Fruit fly (Drosophila melanogaster) whole organism, embryonic: Measurements from ENCODE around the gene CG42812.

Experiments
- Atf6 ChIP-seq: fragments of 200-800 bp; sonication (Bioruptor generic); IDR thresholded peaks from 2 replicates; pipeline ENCODE4 v1.3.6; 2022; ENCODE audit warnings: missing biosample characterization, missing genetic modification characterization
- BEAF-32 ChIP-seq: fragments of 200-800 bp; sonication (Bioruptor generic); optimal IDR thresholded peaks from 3 replicates; lab custom pipeline; 2017; ENCODE audit warnings: missing biosample characterization, missing genetic modification characterization, mild to moderate bottlenecking, moderate library complexity, missing genetic modification reagents
- CG12104 ChIP-seq: fragments of 200-800 bp; sonication (Bioruptor generic); optimal IDR thresholded peaks from 3 replicates; lab custom pipeline; 2016; ENCODE audit warnings: missing biosample characterization, missing genetic modification characterization
- CG13894 ChIP-seq: fragments of 200-800 bp; sonication (Bioruptor generic); optimal IDR thresholded peaks from 3 replicates; lab custom pipeline; 2018; ENCODE audit warnings: missing biosample characterization, mild to moderate bottlenecking, missing genetic modification characterization, moderate library complexity
- CG16813 ChIP-seq: fragments of 200-800 bp; sonication (Bioruptor generic); IDR thresholded peaks from 3 replicates; pipeline ENCODE4 v1.3.6; 2022; ENCODE audit warnings: missing biosample characterization, missing genetic modification characterization; ENCODE audit not compliant: partially characterized antibody
- CG16815 ChIP-seq: fragments of 200-800 bp; sonication (Bioruptor generic); optimal IDR thresholded peaks from 3 replicates; lab custom pipeline; 2017; ENCODE audit warnings: missing biosample characterization, mild to moderate bottlenecking, missing genetic modification characterization
- CG18476 ChIP-seq: fragments of 200-800 bp; sonication (Bioruptor generic); optimal IDR thresholded peaks from 2 replicates; lab custom pipeline; 2016; ENCODE audit warnings: missing biosample characterization, mild to moderate bottlenecking, missing genetic modification characterization
- CG2129 ChIP-seq: fragments of 200-800 bp; sonication (Bioruptor generic); IDR thresholded peaks from 2 replicates; pipeline ENCODE4 v1.3.6; 2022; ENCODE audit warnings: missing biosample characterization, missing genetic modification characterization; ENCODE audit not compliant: partially characterized antibody
- CG30020 ChIP-seq: fragments of 200-800 bp; optimal IDR thresholded peaks from 2 replicates; lab custom pipeline; 2019; ENCODE audit warnings: missing biosample characterization, mild to moderate bottlenecking, missing genetic modification characterization, moderate library complexity
- CG3281 ChIP-seq: fragments of 200-800 bp; sonication (Bioruptor generic); optimal IDR thresholded peaks from 3 replicates; lab custom pipeline; 2017; ENCODE audit warnings: missing biosample characterization, mild to moderate bottlenecking, missing genetic modification characterization
- CG3847 ChIP-seq: fragments of 200-800 bp; sonication (Bioruptor generic); IDR thresholded peaks from 2 replicates; pipeline ENCODE4 v1.3.6; 2022; ENCODE audit warnings: missing biosample characterization, missing genetic modification characterization
- CG4617 ChIP-seq: fragments of 200-800 bp; sonication (Bioruptor generic); optimal IDR thresholded peaks from 3 replicates; lab custom pipeline; 2016; ENCODE audit warnings: missing biosample characterization, missing genetic modification characterization, borderline replicate concordance
- CG6683 ChIP-seq: fragments of 200-800 bp; sonication (Bioruptor generic); optimal IDR thresholded peaks from 2 replicates; lab custom pipeline; 2017; ENCODE audit warnings: missing biosample characterization, mild to moderate bottlenecking, missing genetic modification characterization, missing genetic modification reagents
- CG6689 ChIP-seq: fragments of 200-800 bp; sonication (Bioruptor generic); IDR thresholded peaks from 2 replicates; pipeline ENCODE4 v1.3.6; 2022; ENCODE audit warnings: missing biosample characterization, missing genetic modification characterization
- CG9437 ChIP-seq: fragments of 200-800 bp; sonication (Bioruptor generic); optimal IDR thresholded peaks from 2 replicates; lab custom pipeline; 2018; ENCODE audit warnings: missing biosample characterization, mild to moderate bottlenecking, missing genetic modification characterization
- CkIIα-i1 ChIP-seq: fragments of 200-800 bp; sonication (Bioruptor generic); IDR thresholded peaks from 2 replicates; pipeline ENCODE4 v1.3.6; 2022; ENCODE audit warnings: missing biosample characterization, missing genetic modification characterization
- CoRest ChIP-seq: fragments of 200-800 bp; sonication (Bioruptor generic); optimal IDR thresholded peaks from 3 replicates; lab custom pipeline; 2018; ENCODE audit warnings: missing biosample characterization, mild to moderate bottlenecking, missing genetic modification characterization, moderate library complexity
- Dek ChIP-seq: fragments of 200-800 bp; sonication (Bioruptor generic); optimal IDR thresholded peaks from 3 replicates; lab custom pipeline; 2019; ENCODE audit warnings: missing biosample characterization, mild to moderate bottlenecking, missing genetic modification characterization, moderate library complexity
- Dll ChIP-seq: fragments of 200-800 bp; sonication (Bioruptor generic); IDR thresholded peaks from 4 replicates; pipeline ENCODE4 v1.3.6; 2022; ENCODE audit warnings: missing biosample characterization, missing genetic modification characterization; ENCODE audit not compliant: partially characterized antibody
- E2f1 ChIP-seq: fragments of 200-800 bp; sonication (Bioruptor generic); IDR thresholded peaks from 2 replicates; pipeline ENCODE4 v1.3.6; 2022; ENCODE audit warnings: missing biosample characterization, missing genetic modification characterization
- HmgZ ChIP-seq: fragments of 200-800 bp; sonication (Bioruptor generic); optimal IDR thresholded peaks from 2 replicates; lab custom pipeline; 2018; ENCODE audit warnings: missing biosample characterization, mild to moderate bottlenecking, missing genetic modification characterization
- Hsf ChIP-seq: fragments of 200-800 bp; sonication (Bioruptor generic); optimal IDR thresholded peaks from 3 replicates; lab custom pipeline; 2016; ENCODE audit warnings: missing biosample characterization, missing genetic modification characterization
- MESR4 ChIP-seq: fragments of 200-800 bp; sonication (Bioruptor generic); optimal IDR thresholded peaks from 2 replicates; lab custom pipeline; 2018; ENCODE audit warnings: missing biosample characterization, mild to moderate bottlenecking, missing genetic modification characterization, moderate library complexity
- Nf-YA ChIP-seq: fragments of 200-800 bp; sonication (Bioruptor generic); IDR thresholded peaks from 2 replicates; pipeline ENCODE4 v1.3.6; 2022; ENCODE audit warnings: missing biosample characterization, missing genetic modification characterization
- Stat92E ChIP-seq, 3 experiments: fragments of >200 bp in 2 of 3; fragments of 200-800 bp in 1 of 3; sonication (Bioruptor generic) in 1 of 3; optimal IDR thresholded peaks; 2 replicates each; lab custom pipeline; 2017 to 2019; ENCODE audit warnings: missing biosample characterization in 3 of 3, missing genetic modification characterization in 3 of 3, mild to moderate bottlenecking in 1 of 3, moderate library complexity in 1 of 3
- YL-1 ChIP-seq: fragments of 200-800 bp; sonication (Bioruptor generic); optimal IDR thresholded peaks from 3 replicates; lab custom pipeline; 2017; ENCODE audit warnings: missing biosample characterization, mild to moderate bottlenecking, missing genetic modification characterization
- ase ChIP-seq: fragments of 200-800 bp; sonication (Bioruptor generic); IDR thresholded peaks from 3 replicates; pipeline ENCODE4 v1.3.6; 2022; ENCODE audit warnings: missing biosample characterization, missing genetic modification characterization
- az2 ChIP-seq: fragments of 200-800 bp; sonication (Bioruptor generic); optimal IDR thresholded peaks from 3 replicates; lab custom pipeline; 2016; ENCODE audit warnings: missing biosample characterization, missing genetic modification characterization
- bab2 ChIP-seq: fragments of 200-800 bp; sonication (Bioruptor generic); optimal IDR thresholded peaks from 2 replicates; lab custom pipeline; 2016; ENCODE audit warnings: missing biosample characterization, missing genetic modification characterization
- cas ChIP-seq: fragments of 200-800 bp; sonication (Bioruptor generic); IDR thresholded peaks from 2 replicates; pipeline ENCODE4 v1.3.6; 2022; ENCODE audit warnings: missing biosample characterization, missing genetic modification characterization
- dpn ChIP-seq, 2 experiments: fragments of 200-800 bp; sonication (Bioruptor generic); optimal IDR thresholded peaks; 3 replicates each; lab custom pipeline; 2016; ENCODE audit warnings: missing biosample characterization in 2 of 2, missing genetic modification characterization in 2 of 2
- en ChIP-seq: fragments of 200-800 bp; sonication (Bioruptor generic); optimal IDR thresholded peaks from 2 replicates; lab custom pipeline; 2016; ENCODE audit warnings: missing biosample characterization, missing genetic modification characterization
- fd96Cb ChIP-seq: fragments of 200-800 bp; sonication (Bioruptor generic); optimal IDR thresholded peaks from 2 replicates; lab custom pipeline; 2018; ENCODE audit warnings: missing biosample characterization, mild to moderate bottlenecking, missing genetic modification characterization, moderate library complexity
- gcm ChIP-seq: fragments of 200-800 bp; sonication (Bioruptor generic); optimal IDR thresholded peaks from 2 replicates; lab custom pipeline; 2019; ENCODE audit warnings: missing biosample characterization, mild to moderate bottlenecking, missing genetic modification characterization, moderate library complexity
- grn ChIP-seq: fragments of 200-800 bp; sonication (Bioruptor generic); optimal IDR thresholded peaks from 3 replicates; lab custom pipeline; 2017; ENCODE audit warnings: missing biosample characterization, missing genetic modification characterization
- hb ChIP-seq: fragments of 200-800 bp; sonication (Bioruptor generic); IDR thresholded peaks from 3 replicates; pipeline ENCODE4 v1.3.6; 2022; ENCODE audit warnings: missing biosample characterization, missing genetic modification characterization; ENCODE audit not compliant: partially characterized antibody
- lov ChIP-seq, 2 experiments: fragments of 200-800 bp in 1 of 2; fragments of >200 bp in 1 of 2; sonication (Bioruptor generic) in 1 of 2; IDR thresholded peaks in 1 of 2; optimal IDR thresholded peaks in 1 of 2; 2 replicates in 1 of 2; 3 replicates in 1 of 2; pipeline versions ENCODE4 v1.3.6 to Lab custom; 2017 to 2022; ENCODE audit warnings: missing biosample characterization in 1 of 2, missing genetic modification characterization in 1 of 2
- pan ChIP-seq, 4 experiments: fragments of >200 bp in 3 of 4; fragments of 200-800 bp in 1 of 4; sonication (Bioruptor generic) in 1 of 4; optimal IDR thresholded peaks in 3 of 4; IDR thresholded peaks in 1 of 4; 2 replicates each; pipeline versions ENCODE4 v1.3.6 to Lab custom; 2017 to 2022; ENCODE audit warnings: missing biosample characterization in 2 of 4, missing genetic modification characterization in 2 of 4, mixed read lengths in 1 of 4
- pum ChIP-seq: fragments of 200-800 bp; sonication (Bioruptor generic); optimal IDR thresholded peaks from 2 replicates; lab custom pipeline; 2016; ENCODE audit warnings: missing biosample characterization, missing genetic modification characterization
- sens ChIP-seq: fragments of 200-800 bp; sonication (Bioruptor generic); peaks from one replicate; lab custom pipeline; 2016; ENCODE audit warnings: missing biosample characterization, missing genetic modification characterization
- sisA ChIP-seq: fragments of 200-800 bp; sonication (Bioruptor generic); IDR thresholded peaks from 2 replicates; pipeline ENCODE4 v1.3.6; 2022; ENCODE audit warnings: missing biosample characterization, missing genetic modification characterization
- tll ChIP-seq, 2 experiments: fragments of 200-800 bp in 1 of 2; fragments of >200 bp in 1 of 2; sonication (Bioruptor generic) in 1 of 2; optimal IDR thresholded peaks; 2 replicates each; lab custom pipeline; 2017 to 2019; ENCODE audit warnings: missing biosample characterization in 2 of 2, missing genetic modification characterization in 2 of 2, mild to moderate bottlenecking in 1 of 2, moderate library complexity in 1 of 2
- ttk ChIP-seq: fragments of 200-800 bp; sonication (Bioruptor generic); IDR thresholded peaks from 2 replicates; pipeline ENCODE4 v2.1.2; 2022; ENCODE audit warnings: missing biosample characterization, missing genetic modification characterization
- vfl ChIP-seq: fragments of 200-800 bp; sonication (Bioruptor generic); optimal IDR thresholded peaks from 2 replicates; lab custom pipeline; 2016; ENCODE audit warnings: missing biosample characterization, missing genetic modification characterization
- z ChIP-seq: fragments of 200-800 bp; sonication (Bioruptor generic); IDR thresholded peaks from 3 replicates; pipeline ENCODE4 v1.3.6; 2022; ENCODE audit warnings: missing biosample characterization, missing genetic modification characterization
- zf30C ChIP-seq: fragments of 200-800 bp; sonication (Bioruptor generic); optimal IDR thresholded peaks from 3 replicates; lab custom pipeline; 2018; ENCODE audit warnings: missing biosample characterization, mild to moderate bottlenecking, missing genetic modification characterization

The CG42812 gene

dm6 chr3R:24318217-24319082 lies 49.5 kb downstream of the CG42812 start, which contains the start of the genes Nab2 and BRWD3 (continued):
- peak; percentile 21 for TF ChIP-seq fd96Cb (tag; lab: Kevin White, UChicago)
- TF ChIP-seq CG30020, result peak; percentile 58
- TF ChIP-seq CG12104 (GFP tag; lab: Kevin White, UChicago), result peak; percentile 49
- TF ChIP-seq en (GFP tag; lab: Kevin White, UChicago), result no peak
- TF ChIP-seq Nf-YA (GFP tag; lab: Robert Waterston, UW), result no peak
- no peak for TF ChIP-seq Stat92E (GFP tag; optimal IDR thresholded peaks at IDR 0.05; lab: Kevin White, UChicago)
- peak in 1 of 2 experiments; percentile 15 for TF ChIP-seq dpn (GFP tag; optimal IDR thresholded peaks at IDR 0.05; lab: Kevin White, UChicago)
- 0 out of 2 replicates have a peak, but pooled peaks have one; percentile 24 for TF ChIP-seq ttk (GFP tag; lab: Robert Waterston, UW)
- TF ChIP-seq Dek (tag; lab: Kevin White, UChicago), result peak; percentile 21
- peak; percentile 44 for TF ChIP-seq CG18476 (GFP tag; lab: Kevin White, UChicago)
- TF ChIP-seq Atf6 (GFP tag; lab: Robert Waterston, UW), result no peak
- peak; percentile 47 for TF ChIP-seq CoRest
- no peak for TF ChIP-seq CG6683 (GFP tag; lab: Kevin White, UChicago)
- TF ChIP-seq lov (optimal IDR thresholded peaks at IDR 0.05; lab: Kevin White, UChicago), result no peak
- TF ChIP-seq lov (GFP tag; IDR thresholded peaks at IDR 0.05; lab: Robert Waterston, UW), result 0 out of 3 replicates have a peak, but pooled peaks have one; percentile 17
- TF ChIP-seq tll (GFP tag; optimal IDR thresholded peaks at IDR 0.05; lab: Kevin White, UChicago), result no peak
- TF ChIP-seq gcm (GFP tag; lab: Kevin White, UChicago), result no peak
- TF ChIP-seq HmgZ (tag; lab: Kevin White, UChicago), result peak; percentile 4
- TF ChIP-seq Hsf (GFP tag; lab: Kevin White, UChicago), result peak; percentile 61
- TF ChIP-seq bab2 (GFP tag; lab: Kevin White, UChicago), result no peak
- no peak for TF ChIP-seq pum (GFP tag; lab: Kevin White, UChicago)
- TF ChIP-seq MESR4 (GFP tag; lab: Kevin White, UChicago), result peak; percentile 79
- TF ChIP-seq pan (optimal IDR thresholded peaks at IDR 0.05; lab: Kevin White, UChicago), result no peak
- peak in 1 of 2 experiments; percentile 31 for TF ChIP-seq pan (GFP tag; optimal IDR thresholded peaks at IDR 0.05 in 1 of 2, IDR thresholded peaks at IDR 0.05 in 1 of 2)
- TF ChIP-seq az2 (GFP tag; lab: Kevin White, UChicago), result peak; percentile 43
- peak; percentile 38 for TF ChIP-seq CG16815 (GFP tag; lab: Kevin White, UChicago)
- TF ChIP-seq CG4617 (GFP tag; lab: Kevin White, UChicago), result peak; percentile 39
- TF ChIP-seq vfl (GFP tag; lab: Kevin White, UChicago), result no peak
- TF ChIP-seq CG3847 (GFP tag; lab: Robert Waterston, UW), result peak; percentile 52; the same call in 1 of the 2 replicates
- TF ChIP-seq Dll (GFP tag; lab: Robert Waterston, UW), result peak; percentile 67; the same call in 3 of the 4 replicates
- TF ChIP-seq zf30C, result no peak
- TF ChIP-seq CG3281, result no peak
- TF ChIP-seq E2f1 (GFP tag; lab: Robert Waterston, UW), result peak; percentile 45; the same call in 1 of the 2 replicates
- TF ChIP-seq CkIIα-i1 (GFP tag; lab: Robert Waterston, UW), result no peak
- no peak for TF ChIP-seq grn (GFP tag; lab: Kevin White, UChicago)
- TF ChIP-seq CG13894 (tag; lab: Kevin White, UChicago), result no peak
- peak; percentile 71 for TF ChIP-seq CG16813 (GFP tag; lab: Robert Waterston, UW)
- TF ChIP-seq z, result no peak
- peak; percentile 33 for TF ChIP-seq CG9437 (GFP tag; lab: Kevin White, UChicago)
- TF ChIP-seq YL-1 (GFP tag; lab: Kevin White, UChicago), result peak; percentile 37
- peak; percentile 39; the same call in 1 of the 3 replicates for TF ChIP-seq ase (GFP tag; lab: Robert Waterston, UW)
- peak; percentile 59; the same call in 1 of the 3 replicates for TF ChIP-seq hb
- peak; percentile 11; the same call in 1 of the 2 replicates for TF ChIP-seq sisA (GFP tag; lab: Robert Waterston, UW)
- peak; percentile 76 for TF ChIP-seq BEAF-32 (GFP tag; lab: Kevin White, UChicago)
- TF ChIP-seq cas, result no peak
- TF ChIP-seq CG6689 (GFP tag; lab: Robert Waterston, UW), result 0 out of 2 replicates have a peak, but pooled peaks have one; percentile 4
- peak; percentile 17 for TF ChIP-seq CG2129
- peak; percentile 84 for TF ChIP-seq sens (GFP tag; lab: Kevin White, UChicago)
